Fruit fly (Drosophila melanogaster): Measurements from ENCODE around the gene CG42537.

CG42537 gene

DNA sequence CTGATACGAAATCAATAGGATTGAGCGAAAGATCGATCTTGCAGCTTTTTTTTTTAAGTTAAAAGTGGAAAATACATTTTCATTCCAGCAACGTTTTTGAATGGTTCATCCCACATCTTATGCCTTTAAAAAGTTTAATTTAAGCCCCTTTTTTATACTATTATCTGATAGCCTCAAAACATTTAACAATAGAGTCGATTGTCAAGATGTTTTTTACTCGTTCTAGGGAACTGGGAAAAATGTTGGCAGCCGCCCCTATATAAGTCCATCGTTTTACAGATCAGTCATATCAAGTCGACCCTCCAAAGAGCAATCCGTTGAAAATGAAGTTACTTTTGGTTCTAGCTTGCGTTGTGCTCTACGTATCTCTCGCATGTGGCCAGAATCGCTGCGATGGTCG, at the start of gene CG42537:
Gene CG42537, plus strand, starts transcription at position 301 of the 400 bp plus-strand sequence.
- peak; percentile 53 for TF ChIP-seq sens (GFP tag)
- no peak for TF ChIP-seq unpg (GFP tag; optimal IDR thresholded peaks at IDR 0.05)

DNA sequence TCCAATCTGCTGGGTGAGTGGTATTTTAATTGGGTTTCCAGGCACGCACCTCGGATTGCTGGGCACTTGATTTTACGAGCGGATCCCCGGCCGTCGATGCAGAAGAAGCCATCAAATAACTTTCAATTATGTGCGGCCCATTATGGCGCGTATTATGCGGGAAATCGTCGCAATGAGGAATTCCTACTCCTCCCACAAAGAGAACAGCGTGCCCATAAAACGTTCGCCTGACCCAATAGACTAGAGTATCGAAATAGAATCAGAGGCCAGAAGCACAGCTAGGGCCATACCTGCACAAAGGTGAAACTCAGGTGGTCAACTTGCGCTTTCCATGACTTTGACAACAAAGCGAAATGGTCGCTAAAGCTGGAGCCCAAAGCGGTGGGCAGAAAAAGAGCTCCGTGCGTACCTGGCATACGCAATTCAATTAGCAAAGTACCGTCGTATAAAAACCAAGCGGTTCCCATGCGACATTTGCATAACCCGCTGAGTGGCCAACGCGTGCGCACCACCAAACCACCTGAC, 47.8 kb upstream of the CG42537 start, which contains the start of gene Osi18:
Gene Osi18, plus strand, starts transcription at position 475 of the 525 bp plus-strand sequence.
- TF ChIP-seq Hr78 (GFP tag; optimal IDR thresholded peaks at IDR 0.05) (peak in 1 of 2 experiments; percentile 38), Med (GFP tag) (peak; percentile 48), kni (GFP tag; optimal IDR thresholded peaks at IDR 0.05) (peak; percentile 71), gcm2 (GFP tag; optimal IDR thresholded peaks at IDR 0.05) (no peak), her (GFP tag; optimal IDR thresholded peaks at IDR 0.05) (no peak), vvl (GFP tag; IDR thresholded peaks at IDR 0.05) (0 out of 2 replicates have a peak, but pooled peaks have one; percentile 13), Blimp-1 (GFP tag; optimal IDR thresholded peaks at IDR 0.05) (peak; percentile 69)

DNA sequence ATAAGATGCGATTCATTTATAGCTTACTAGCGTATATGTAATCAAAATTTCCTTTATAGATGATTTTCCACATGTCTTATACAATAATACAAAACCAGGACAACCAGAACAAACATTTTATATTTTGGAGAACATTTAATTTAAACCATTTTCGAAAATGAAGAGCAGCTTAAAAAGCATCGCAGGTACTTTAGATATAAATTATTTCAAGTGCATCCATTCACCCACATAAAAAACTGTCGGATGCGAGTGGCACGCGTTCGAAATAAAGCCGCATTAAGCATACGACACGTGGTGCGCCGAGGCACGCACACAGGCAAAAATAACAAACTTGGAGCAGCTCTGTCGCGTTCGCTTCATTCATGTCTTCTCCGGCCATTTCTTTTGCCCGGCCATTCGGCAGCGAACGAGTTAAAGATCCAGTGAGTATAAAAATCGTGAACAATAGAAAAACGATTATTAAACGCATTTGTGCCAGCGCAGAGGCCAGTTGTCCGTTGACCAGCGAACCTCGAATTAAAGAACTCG, 42.6 kb upstream of the CG42537 start, which contains the start of gene Osi19:
Gene Osi19, plus strand, starts transcription at position 457 of the 528 bp plus-strand sequence.
- TF ChIP-seq oc (tag; optimal IDR thresholded peaks at IDR 0.05) (peak; percentile 32), chinmo (GFP tag; IDR thresholded peaks at IDR 0.05; ENCODE audit: partially characterized antibody) (0 out of 4 replicates have a peak, but pooled peaks have one; percentile 14), vvl (GFP tag; IDR thresholded peaks at IDR 0.05) (0 out of 2 replicates have a peak, but pooled peaks have one; percentile 20), Myb (GFP tag; optimal IDR thresholded peaks at IDR 0.05) (no peak), sens (GFP tag) (peak; percentile 86), gce (GFP tag; IDR thresholded peaks at IDR 0.05) (0 out of 3 replicates have a peak, but pooled peaks have one; percentile 5), zfh1 (GFP tag; IDR thresholded peaks at IDR 0.05) (0 out of 3 replicates have a peak, but pooled peaks have one; percentile 39), CG2199 (GFP tag; IDR thresholded peaks at IDR 0.05) (0 out of 3 replicates have a peak, but pooled peaks have one; percentile 15), Med (GFP tag) (peak; percentile 42), Ets65A (GFP tag) (peak; percentile 65), CG3838 (GFP tag; optimal IDR thresholded peaks at IDR 0.05) (no peak), CG7786 (GFP tag; optimal IDR thresholded peaks at IDR 0.05) (no peak), bsh (GFP tag; optimal IDR thresholded peaks at IDR 0.05) (no peak), CG8359 (GFP tag; optimal IDR thresholded peaks at IDR 0.05; ENCODE audit: borderline replicate concordance) (no peak), CG7372 (GFP tag; IDR thresholded peaks at IDR 0.05) (peak; percentile 61), sqz (GFP tag; optimal IDR thresholded peaks at IDR 0.05) (peak; percentile 18)

DNA sequence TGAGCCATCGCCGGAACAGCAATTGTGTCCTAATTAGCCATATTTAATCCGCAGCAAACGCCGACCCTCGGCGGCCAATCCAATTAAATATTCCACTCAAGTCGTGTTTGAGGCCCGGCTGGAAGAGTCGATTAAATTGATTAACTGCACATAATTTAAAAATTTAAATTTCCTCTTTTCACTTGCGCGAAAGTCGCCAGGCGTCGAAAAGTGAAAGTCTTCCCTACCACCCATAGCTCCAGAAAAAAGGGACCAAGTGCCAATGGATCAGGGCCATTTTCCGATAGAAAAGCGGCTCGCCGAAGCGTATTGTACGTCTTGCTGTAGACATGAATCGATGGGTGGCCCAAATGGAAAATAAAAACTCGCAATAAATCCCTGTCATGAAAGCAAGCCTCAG, 40.2 kb upstream of the CG42537 start:
- TF ChIP-seq Bdp1 (GFP tag; optimal IDR thresholded peaks at IDR 0.05) (no peak), Dip2 (GFP tag; IDR thresholded peaks at IDR 0.05) (no peak), CG10431 (GFP tag; optimal IDR thresholded peaks at IDR 0.05) (no peak), gt (GFP tag; IDR thresholded peaks at IDR 0.05) (no peak), CG7271 (tag; optimal IDR thresholded peaks at IDR 0.05) (no peak), Dek (tag; optimal IDR thresholded peaks at IDR 0.05) (no peak), stc (GFP tag; IDR thresholded peaks at IDR 0.05) (no peak), CG4328 (GFP tag; optimal IDR thresholded peaks at IDR 0.05) (no peak), CG7357 (GFP tag; IDR thresholded peaks at IDR 0.05) (no peak), gro (GFP tag; optimal IDR thresholded peaks at IDR 0.05) (no peak), Optix (GFP tag; IDR thresholded peaks at IDR 0.05) (no peak), dimm (GFP tag; IDR thresholded peaks at IDR 0.05) (no peak), Ets65A (GFP tag) (peak; percentile 74), Blimp-1 (GFP tag; optimal IDR thresholded peaks at IDR 0.05) (peak; percentile 57), cg (GFP tag; optimal IDR thresholded peaks at IDR 0.05) (no peak), bigmax (GFP tag; optimal IDR thresholded peaks at IDR 0.05) (no peak), CG2889 (GFP tag; IDR thresholded peaks at IDR 0.05) (no peak)

Measured in whole organism, embryonic.